Fruit fly (Drosophila melanogaster) whole organism, wandering third instar larva: Measurements from ENCODE around the gene eIF3a.

ENCODE experiments used
- Abd-B ChIP-seq: fragments of >200 bp; optimal IDR thresholded peaks from 2 replicates; lab custom pipeline; 2017; ENCODE audit warnings: missing biosample characterization, missing genetic modification characterization
- CG9705 ChIP-seq: fragments of 200-800 bp; sonication (Bioruptor generic); optimal IDR thresholded peaks from 2 replicates; lab custom pipeline; 2018; ENCODE audit warnings: missing biosample characterization, mild to moderate bottlenecking, missing genetic modification characterization
- Dfd ChIP-seq: fragments of >200 bp; optimal IDR thresholded peaks from 2 replicates; lab custom pipeline; 2017; ENCODE audit warnings: missing biosample characterization, missing genetic modification characterization
- GATAd ChIP-seq: sonication (Bioruptor generic); optimal IDR thresholded peaks from 2 replicates; lab custom pipeline; 2016; ENCODE audit warnings: missing biosample characterization, missing genetic modification characterization
- Hr78 ChIP-seq: fragments of >200 bp; optimal IDR thresholded peaks from 2 replicates; lab custom pipeline; 2017; ENCODE audit warnings: missing biosample characterization, missing genetic modification characterization
- br ChIP-seq: fragments of 200-800 bp; sonication (Bioruptor generic); optimal IDR thresholded peaks from 2 replicates; lab custom pipeline; 2016; ENCODE audit warnings: missing biosample characterization, missing genetic modification characterization
- brk ChIP-seq: fragments of 200-800 bp; sonication (Bioruptor generic); optimal IDR thresholded peaks from 2 replicates; lab custom pipeline; 2016; ENCODE audit warnings: missing biosample characterization, mild to moderate bottlenecking, missing genetic modification characterization
- dsf ChIP-seq: sonication (Bioruptor generic); optimal IDR thresholded peaks from 2 replicates; lab custom pipeline; 2016; ENCODE audit warnings: missing biosample characterization, missing genetic modification characterization, borderline replicate concordance
- fru ChIP-seq: fragments of 200-800 bp; sonication (Bioruptor generic); optimal IDR thresholded peaks from 3 replicates; lab custom pipeline; 2016; ENCODE audit warnings: missing biosample characterization, mild to moderate bottlenecking, missing genetic modification characterization
- h ChIP-seq: fragments of 200-800 bp; sonication (Bioruptor generic); optimal IDR thresholded peaks from 3 replicates; lab custom pipeline; 2016; ENCODE audit warnings: missing biosample characterization, mild to moderate bottlenecking, missing genetic modification characterization
- lola ChIP-seq: fragments of >200 bp; optimal IDR thresholded peaks from 2 replicates; lab custom pipeline; 2017; ENCODE audit warnings: missing biosample characterization, missing genetic modification characterization
- psq ChIP-seq: fragments of 200-800 bp; sonication (Bioruptor generic); optimal IDR thresholded peaks from 3 replicates; lab custom pipeline; 2017; ENCODE audit warnings: missing biosample characterization, mild to moderate bottlenecking, missing genetic modification characterization, moderate library complexity
- tai ChIP-seq: sonication (Bioruptor generic); optimal IDR thresholded peaks from 2 replicates; lab custom pipeline; 2016; ENCODE audit warnings: missing biosample characterization, missing genetic modification characterization
- woc ChIP-seq: sonication (Bioruptor generic); optimal IDR thresholded peaks from 2 replicates; lab custom pipeline; 2016; ENCODE audit warnings: missing biosample characterization, mild to moderate bottlenecking, missing genetic modification characterization

DNA sequence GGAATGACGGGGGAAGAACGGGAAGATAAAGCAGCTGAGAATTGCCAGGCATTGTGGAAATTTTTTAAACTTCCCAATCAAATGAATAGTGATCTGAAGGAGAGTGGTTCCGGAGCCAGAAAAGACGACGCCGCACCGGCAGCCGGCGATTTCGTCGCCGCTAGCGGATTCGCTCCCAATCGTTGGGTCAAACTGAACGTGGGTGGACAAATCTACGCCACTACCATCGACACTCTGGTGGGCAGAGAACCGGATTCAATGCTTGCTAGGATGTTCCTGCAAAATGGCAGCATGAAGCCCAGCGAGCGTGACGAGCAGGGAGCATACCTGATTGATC is 33.2 kb downstream of the eIF3a start, which contains the start of gene CG14647:
- TF ChIP-seq lola (GFP tag; lab: Kevin White, UChicago) (no peak), Abd-B (no peak), tai (GFP tag; lab: Kevin White, UChicago) (no peak), fru (GFP tag; lab: Kevin White, UChicago) (no peak), GATAd (GFP tag; lab: Kevin White, UChicago) (no peak), h (GFP tag; lab: Kevin White, UChicago) (no peak), psq (GFP tag; lab: Kevin White, UChicago) (no peak), CG9705 (no peak), Hr78 (GFP tag; lab: Kevin White, UChicago) (no peak), woc (GFP tag; lab: Kevin White, UChicago) (no peak), Dfd (GFP tag; lab: Kevin White, UChicago) (no peak), brk (GFP tag; lab: Kevin White, UChicago) (no peak), dsf (GFP tag; lab: Kevin White, UChicago) (no peak), br (GFP tag; lab: Kevin White, UChicago) (no peak)
